Fruit fly (Drosophila melanogaster) whole organism, prepupa: ENCODE measurements around the gene CG32576.

Source experiments
- Blimp-1 ChIP-seq: fragments of 200-800 bp; sonication (Bioruptor generic); optimal IDR thresholded peaks from 3 replicates; lab custom pipeline; 2017; ENCODE audit warnings: missing biosample characterization, missing genetic modification characterization, mild to moderate bottlenecking, moderate library complexity, missing genetic modification reagents
- CG10631 ChIP-seq: fragments of 200-800 bp; sonication (Bioruptor generic); optimal IDR thresholded peaks from 2 replicates; lab custom pipeline; 2016; ENCODE audit warnings: missing biosample characterization, missing genetic modification characterization
- CG10669 ChIP-seq: fragments of 200-800 bp; sonication (Bioruptor generic); optimal IDR thresholded peaks from 3 replicates; lab custom pipeline; 2018; ENCODE audit warnings: missing biosample characterization, mild to moderate bottlenecking, missing genetic modification characterization, moderate library complexity
- CG11294 ChIP-seq: fragments of 200-800 bp; sonication (Bioruptor generic); IDR thresholded peaks from 2 replicates; pipeline ENCODE4 v1.3.6; 2022; ENCODE audit warnings: missing biosample characterization, missing genetic modification characterization
- CG15336 ChIP-seq: fragments of 200-800 bp; sonication (Bioruptor generic); IDR thresholded peaks from 2 replicates; pipeline ENCODE4 v1.3.6; 2022; ENCODE audit warnings: missing biosample characterization, missing genetic modification characterization
- CG1621 ChIP-seq: fragments of 200-800 bp; sonication (Bioruptor generic); optimal IDR thresholded peaks from 3 replicates; lab custom pipeline; 2018; ENCODE audit warnings: missing biosample characterization, mild to moderate bottlenecking, missing genetic modification characterization
- CG16779 ChIP-seq: fragments of 200-800 bp; sonication (Bioruptor generic); optimal IDR thresholded peaks from 3 replicates; lab custom pipeline; 2017; ENCODE audit warnings: missing biosample characterization, mild to moderate bottlenecking, missing genetic modification characterization
- CG3032 ChIP-seq: fragments of 200-800 bp; optimal IDR thresholded peaks from 2 replicates; lab custom pipeline; 2019; ENCODE audit warnings: missing biosample characterization, mild to moderate bottlenecking, missing genetic modification characterization, moderate library complexity
- CG31627 ChIP-seq: fragments of 200-800 bp; sonication (Bioruptor generic); optimal IDR thresholded peaks from 3 replicates; lab custom pipeline; 2016; ENCODE audit warnings: missing biosample characterization, missing genetic modification characterization
- CG32006 ChIP-seq: fragments of 200-800 bp; sonication (Bioruptor generic); optimal IDR thresholded peaks from 3 replicates; lab custom pipeline; 2017; ENCODE audit warnings: missing biosample characterization, mild to moderate bottlenecking, missing genetic modification characterization
- CG34406 ChIP-seq: fragments of 200-800 bp; sonication (Bioruptor generic); optimal IDR thresholded peaks from 3 replicates; lab custom pipeline; 2016; ENCODE audit warnings: missing biosample characterization, missing genetic modification characterization
- CG3919 ChIP-seq: fragments of 200-800 bp; sonication (Bioruptor generic); optimal IDR thresholded peaks from 3 replicates; lab custom pipeline; 2016; ENCODE audit warnings: missing biosample characterization, missing genetic modification characterization
- CG4318 ChIP-seq: fragments of 200-800 bp; sonication (Bioruptor generic); optimal IDR thresholded peaks from 3 replicates; lab custom pipeline; 2017; ENCODE audit warnings: missing biosample characterization, mild to moderate bottlenecking, missing genetic modification characterization
- CG6163 ChIP-seq: fragments of 200-800 bp; sonication (Bioruptor generic); IDR thresholded peaks from 3 replicates; pipeline ENCODE4 v1.3.6; 2022; ENCODE audit warnings: missing biosample characterization, missing genetic modification characterization
- CG6276 ChIP-seq: fragments of 200-800 bp; sonication (Bioruptor generic); optimal IDR thresholded peaks from 2 replicates; lab custom pipeline; 2017; ENCODE audit warnings: missing biosample characterization, mild to moderate bottlenecking, missing genetic modification characterization
- CG6792 ChIP-seq: fragments of 200-800 bp; sonication (Bioruptor generic); optimal IDR thresholded peaks from 3 replicates; lab custom pipeline; 2016; ENCODE audit warnings: missing biosample characterization, missing genetic modification characterization
- CG6808 ChIP-seq: fragments of 200-800 bp; sonication (Bioruptor generic); optimal IDR thresholded peaks from 3 replicates; lab custom pipeline; 2017; ENCODE audit warnings: missing biosample characterization, missing genetic modification characterization, mild to moderate bottlenecking, moderate library complexity, missing genetic modification reagents
- CG6854 ChIP-seq: fragments of 200-800 bp; sonication (Bioruptor generic); optimal IDR thresholded peaks from 2 replicates; lab custom pipeline; 2017; ENCODE audit warnings: missing biosample characterization, mild to moderate bottlenecking, missing genetic modification characterization
- CG7368 ChIP-seq: fragments of 200-800 bp; sonication (Bioruptor generic); optimal IDR thresholded peaks from 3 replicates; lab custom pipeline; 2016; ENCODE audit warnings: missing biosample characterization, missing genetic modification characterization
- CG8632 ChIP-seq: fragments of 200-800 bp; sonication (Bioruptor generic); optimal IDR thresholded peaks from 3 replicates; lab custom pipeline; 2016; ENCODE audit warnings: missing biosample characterization, missing genetic modification characterization
- CG9139 ChIP-seq: fragments of 200-800 bp; sonication (Bioruptor generic); optimal IDR thresholded peaks from 3 replicates; lab custom pipeline; 2017; ENCODE audit warnings: missing biosample characterization, mild to moderate bottlenecking, missing genetic modification characterization
- Eip78C ChIP-seq: fragments of 200-800 bp; sonication (Bioruptor generic); peaks from one replicate; lab custom pipeline; 2016; ENCODE audit warnings: missing biosample characterization, missing genetic modification characterization
- Eip93F ChIP-seq: fragments of 200-800 bp; sonication (Bioruptor generic); optimal IDR thresholded peaks from 2 replicates; lab custom pipeline; 2016; ENCODE audit warnings: missing biosample characterization, mild to moderate bottlenecking, missing genetic modification characterization
- Ets21C ChIP-seq: fragments of 200-800 bp; sonication (Bioruptor generic); optimal IDR thresholded peaks from 3 replicates; lab custom pipeline; 2016; ENCODE audit warnings: missing biosample characterization, missing genetic modification characterization
- Ets96B ChIP-seq: fragments of 200-800 bp; optimal IDR thresholded peaks from 2 replicates; lab custom pipeline; 2019; ENCODE audit warnings: missing biosample characterization, mild to moderate bottlenecking, missing genetic modification characterization, moderate library complexity
- Gug ChIP-seq: fragments of 200-800 bp; sonication (Bioruptor generic); IDR thresholded peaks from 2 replicates; pipeline ENCODE4 v1.3.6; 2022; ENCODE audit warnings: missing biosample characterization, missing genetic modification characterization
- Hr38 ChIP-seq: sonication (Bioruptor generic); optimal IDR thresholded peaks from 2 replicates; lab custom pipeline; 2016; ENCODE audit warnings: missing biosample characterization, missing genetic modification characterization
- Hr4 ChIP-seq: fragments of 200-800 bp; sonication (Bioruptor generic); optimal IDR thresholded peaks from 3 replicates; lab custom pipeline; 2016; ENCODE audit warnings: missing biosample characterization, missing genetic modification characterization
- Lpt ChIP-seq: fragments of 200-800 bp; sonication (Bioruptor generic); optimal IDR thresholded peaks from 3 replicates; lab custom pipeline; 2016; ENCODE audit warnings: missing biosample characterization, missing genetic modification characterization
- Met ChIP-seq: fragments of 200-800 bp; sonication (Bioruptor generic); optimal IDR thresholded peaks from 3 replicates; lab custom pipeline; 2016; ENCODE audit warnings: missing biosample characterization, missing genetic modification characterization
- OdsH ChIP-seq: fragments of 200-800 bp; sonication (Bioruptor generic); optimal IDR thresholded peaks from 3 replicates; lab custom pipeline; 2016; ENCODE audit warnings: missing biosample characterization, missing genetic modification characterization
- Smox ChIP-seq: fragments of 200-800 bp; sonication (Bioruptor generic); optimal IDR thresholded peaks from 3 replicates; lab custom pipeline; 2016; ENCODE audit warnings: missing biosample characterization, missing genetic modification characterization
- Sox102F ChIP-seq: fragments of 200-800 bp; sonication (Bioruptor generic); optimal IDR thresholded peaks from 2 replicates; lab custom pipeline; 2016; ENCODE audit warnings: missing biosample characterization, mild to moderate bottlenecking, missing genetic modification characterization
- Sox14 ChIP-seq: fragments of 200-800 bp; sonication (Bioruptor generic); optimal IDR thresholded peaks from 3 replicates; lab custom pipeline; 2016; ENCODE audit warnings: missing biosample characterization, missing genetic modification characterization
- achi ChIP-seq: fragments of 200-800 bp; sonication (Bioruptor generic); optimal IDR thresholded peaks from 3 replicates; lab custom pipeline; 2016; ENCODE audit warnings: missing biosample characterization, missing genetic modification characterization
- acj6 ChIP-seq: fragments of 200-800 bp; sonication (Bioruptor generic); optimal IDR thresholded peaks from 3 replicates; lab custom pipeline; 2016; ENCODE audit warnings: missing biosample characterization, missing genetic modification characterization
- cyc ChIP-seq: fragments of 200-800 bp; sonication (Bioruptor generic); optimal IDR thresholded peaks from 3 replicates; lab custom pipeline; 2016; ENCODE audit warnings: missing biosample characterization, missing genetic modification characterization
- dac ChIP-seq: fragments of 200-800 bp; sonication (Bioruptor generic); optimal IDR thresholded peaks from 2 replicates; lab custom pipeline; 2017; ENCODE audit warnings: missing biosample characterization, mild to moderate bottlenecking, missing genetic modification characterization
- dsx ChIP-seq: fragments of 200-800 bp; optimal IDR thresholded peaks from 3 replicates; lab custom pipeline; 2019; ENCODE audit warnings: missing biosample characterization, mild to moderate bottlenecking, missing genetic modification characterization, moderate library complexity; ENCODE audit not compliant: poor library complexity, severe bottlenecking
- eg ChIP-seq: fragments of 200-800 bp; sonication (Bioruptor generic); IDR thresholded peaks from 3 replicates; pipeline ENCODE4 v1.3.6; 2022; ENCODE audit warnings: missing biosample characterization, missing genetic modification characterization
- esn ChIP-seq: fragments of 200-800 bp; sonication (Bioruptor generic); optimal IDR thresholded peaks from 2 replicates; lab custom pipeline; 2016; ENCODE audit warnings: missing biosample characterization, mild to moderate bottlenecking, missing genetic modification characterization, moderate library complexity
- fd85E ChIP-seq: fragments of 200-800 bp; sonication (Bioruptor generic); optimal IDR thresholded peaks from 3 replicates; lab custom pipeline; 2016; ENCODE audit warnings: missing biosample characterization, missing genetic modification characterization
- lz ChIP-seq: fragments of 200-800 bp; sonication (Bioruptor generic); optimal IDR thresholded peaks from 3 replicates; lab custom pipeline; 2016; ENCODE audit warnings: missing biosample characterization, missing genetic modification characterization
- net ChIP-seq: fragments of 200-800 bp; sonication (Bioruptor generic); optimal IDR thresholded peaks from 3 replicates; lab custom pipeline; 2016; ENCODE audit warnings: missing biosample characterization, missing genetic modification characterization
- pdm3 ChIP-seq: fragments of 200-800 bp; sonication (Bioruptor generic); optimal IDR thresholded peaks from 3 replicates; lab custom pipeline; 2016; ENCODE audit warnings: missing biosample characterization, missing genetic modification characterization
- spab ChIP-seq: fragments of 200-800 bp; sonication (Bioruptor generic); optimal IDR thresholded peaks from 2 replicates; lab custom pipeline; 2017; ENCODE audit warnings: missing biosample characterization, mild to moderate bottlenecking, missing genetic modification characterization, missing genetic modification reagents
- ss ChIP-seq, 2 experiments: fragments of 200-800 bp; sonication (Bioruptor generic); optimal IDR thresholded peaks; 2 replicates in 1 of 2; 3 replicates in 1 of 2; lab custom pipeline; 2017 to 2018; ENCODE audit warnings: mild to moderate bottlenecking in 2 of 2, missing biosample characterization in 2 of 2, missing genetic modification characterization in 2 of 2, moderate library complexity in 1 of 2
- svp ChIP-seq: fragments of 200-800 bp; sonication (Bioruptor generic); peaks from one replicate; lab custom pipeline; 2016; ENCODE audit warnings: missing biosample characterization, missing genetic modification characterization
- vri ChIP-seq: fragments of 200-800 bp; sonication (Bioruptor generic); optimal IDR thresholded peaks from 3 replicates; lab custom pipeline; 2016; ENCODE audit warnings: missing biosample characterization, mild to moderate bottlenecking, missing genetic modification characterization

CG32576 gene

DNA sequence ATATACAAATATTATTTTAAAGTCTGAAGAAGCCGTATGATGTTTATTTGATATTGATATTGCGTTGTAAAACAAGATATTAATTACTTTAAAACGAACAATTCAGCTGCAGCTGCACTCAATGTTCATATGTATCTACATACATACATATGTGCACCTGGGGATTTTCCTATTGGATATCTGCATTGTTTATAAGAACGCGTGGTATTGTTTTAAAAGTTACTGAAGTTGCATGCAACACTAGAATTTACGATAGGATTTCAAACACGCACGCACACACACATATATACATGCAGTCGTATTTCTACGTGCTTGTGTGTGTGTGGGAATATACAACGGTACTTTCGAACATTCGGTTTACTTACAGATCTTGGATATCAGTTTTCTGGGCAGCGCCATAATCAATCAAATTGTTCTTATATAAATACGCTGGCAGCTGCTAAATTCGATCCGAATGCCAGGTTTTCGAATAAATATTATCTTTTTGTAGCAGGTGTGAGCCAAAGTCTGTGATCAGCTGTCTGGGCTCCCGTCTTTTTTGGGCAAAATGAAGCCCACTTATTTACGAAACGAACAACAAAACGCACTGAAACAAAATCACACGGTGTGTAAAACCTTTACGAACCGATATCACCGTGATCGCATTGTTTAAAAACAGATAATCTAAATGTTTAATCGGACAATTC, 13.0 kb downstream of the CG32576 start:
- TF ChIP-seq Eip78C (GFP tag; lab: Kevin White, UChicago) (peak; percentile 11), Lpt (no peak), cyc (GFP tag; lab: Kevin White, UChicago) (no peak)

DNA sequence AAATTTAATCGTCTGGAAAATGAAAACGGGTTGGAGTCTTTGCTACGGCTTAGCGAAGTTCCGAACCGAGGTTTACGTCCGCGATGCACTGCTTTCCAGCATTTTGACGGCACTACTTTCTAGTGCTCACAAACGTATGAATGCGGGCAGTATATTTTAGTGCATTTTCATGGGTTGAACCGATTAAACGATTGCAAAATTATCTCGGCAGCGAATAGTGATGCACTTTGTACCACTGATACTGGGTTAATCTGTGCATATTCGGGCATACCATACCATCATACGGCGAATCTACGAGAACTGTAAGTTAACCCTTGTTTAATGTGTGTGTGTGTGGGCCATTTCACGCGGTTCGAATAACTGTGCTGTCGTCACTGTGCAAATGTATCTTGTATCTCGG, 17.5 kb downstream of the CG32576 start, which contains the start of gene Mfe2:
Gene Mfe2 (plus strand): TSS at position 157 of the 400 bp plus-strand sequence.
- TF ChIP-seq Lpt (no peak), CG6854 (GFP tag; lab: Kevin White, UChicago) (peak; percentile 49), Blimp-1 (GFP tag; lab: Kevin White, UChicago) (no peak), ss (GFP tag; optimal IDR thresholded peaks at IDR 0.05; lab: Kevin White, UChicago) (peak; percentile 84 to 85), OdsH (GFP tag; lab: Kevin White, UChicago) (no peak), CG15336 (GFP tag; lab: Robert Waterston, UW) (0 out of 2 replicates have a peak, but pooled peaks have one; percentile 35), Hr38 (no peak), CG31627 (GFP tag; lab: Kevin White, UChicago) (peak; percentile 47), Hr4 (GFP tag; lab: Kevin White, UChicago) (no peak), pdm3 (GFP tag; lab: Kevin White, UChicago) (no peak), Sox14 (GFP tag; lab: Kevin White, UChicago) (peak; percentile 17), acj6 (GFP tag; lab: Kevin White, UChicago) (no peak), CG9139 (peak; percentile 76), fd85E (GFP tag; lab: Kevin White, UChicago) (peak; percentile 13), vri (GFP tag; lab: Kevin White, UChicago) (peak; percentile 37), Smox (no peak), Ets96B (tag; lab: Kevin White, UChicago) (peak; percentile 24), CG1621 (peak; percentile 62), CG10669 (GFP tag; lab: Kevin White, UChicago) (peak; percentile 42), CG8632 (GFP tag; lab: Kevin White, UChicago) (no peak), CG7368 (GFP tag; lab: Kevin White, UChicago) (peak; percentile 40), CG6163 (GFP tag; lab: Robert Waterston, UW) (peak; percentile 21; the same call in 1 of the 3 replicates), eg (GFP tag; lab: Robert Waterston, UW) (peak; percentile 43; the same call in 1 of the 3 replicates), CG11294 (GFP tag; lab: Robert Waterston, UW) (no peak), Met (GFP tag; lab: Kevin White, UChicago) (peak; percentile 6), Ets21C (GFP tag; lab: Kevin White, UChicago) (peak; percentile 16), CG4318 (no peak), CG16779 (tag; lab: Kevin White, UChicago) (no peak), net (GFP tag; lab: Kevin White, UChicago) (peak; percentile 50), CG3919 (peak; percentile 46), CG34406 (GFP tag; lab: Kevin White, UChicago) (no peak), Sox102F (GFP tag; lab: Kevin White, UChicago) (no peak), CG3032 (tag; lab: Kevin White, UChicago) (peak; percentile 20), CG6808 (GFP tag; lab: Kevin White, UChicago) (peak; percentile 52), CG6276 (GFP tag; lab: Kevin White, UChicago) (peak; percentile 70), dsx (GFP tag; lab: Kevin White, UChicago) (peak; percentile 42), Eip93F (GFP tag; lab: Kevin White, UChicago) (no peak), svp (peak; percentile 89), CG6792 (GFP tag; lab: Kevin White, UChicago) (no peak), esn (peak; percentile 42), dac (GFP tag; lab: Kevin White, UChicago) (no peak), Gug (GFP tag; lab: Robert Waterston, UW) (no peak), CG10631 (GFP tag; lab: Kevin White, UChicago) (peak; percentile 28), lz (GFP tag; lab: Kevin White, UChicago) (peak; percentile 12), spab (GFP tag; lab: Kevin White, UChicago) (peak; percentile 31), CG32006 (no peak), achi (GFP tag; lab: Kevin White, UChicago) (no peak)
